Worm (Caenorhabditis elegans): ENCODE results near the gene CD4.8.

DNA sequence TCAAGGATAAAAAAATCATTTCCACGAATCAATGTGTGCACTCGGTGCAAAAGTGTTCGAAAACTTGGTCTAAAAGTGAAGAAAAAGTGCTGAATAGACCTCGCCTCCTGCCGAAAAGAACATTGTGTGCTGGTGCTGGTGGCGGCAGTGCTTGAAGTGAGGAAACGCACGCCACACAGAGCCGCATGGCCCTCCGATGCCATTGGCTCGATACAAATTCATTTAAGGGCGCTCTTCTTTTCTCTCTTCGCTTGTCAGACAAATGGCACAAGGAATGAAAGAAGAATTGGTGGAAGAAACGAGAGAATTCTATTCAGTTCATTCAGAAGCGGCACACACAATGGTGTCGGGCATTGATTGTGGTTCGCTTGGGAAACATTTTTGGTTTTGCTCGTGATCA, 18.9 kb downstream of the CD4.8 start:
- TF ChIP-seq zag-1 (tag; optimal IDR thresholded peaks at IDR 0.05) (no peak), aly-2 (tag; optimal IDR thresholded peaks at IDR 0.05) (no peak), snu-23 (GFP tag; optimal IDR thresholded peaks at IDR 0.05) (no peak), pax-3 (tag; optimal IDR thresholded peaks at IDR 0.05) (no peak), ceh-82 (tag; optimal IDR thresholded peaks at IDR 0.05) (peak in 1 of 3 experiments; percentile 20), fkh-10 (GFP tag; optimal IDR thresholded peaks at IDR 0.05) (peak; percentile 3)

Data from whole organism, L1 larva.